Fruit fly (Drosophila melanogaster): ENCODE data around the gene CG43273.

DNA sequence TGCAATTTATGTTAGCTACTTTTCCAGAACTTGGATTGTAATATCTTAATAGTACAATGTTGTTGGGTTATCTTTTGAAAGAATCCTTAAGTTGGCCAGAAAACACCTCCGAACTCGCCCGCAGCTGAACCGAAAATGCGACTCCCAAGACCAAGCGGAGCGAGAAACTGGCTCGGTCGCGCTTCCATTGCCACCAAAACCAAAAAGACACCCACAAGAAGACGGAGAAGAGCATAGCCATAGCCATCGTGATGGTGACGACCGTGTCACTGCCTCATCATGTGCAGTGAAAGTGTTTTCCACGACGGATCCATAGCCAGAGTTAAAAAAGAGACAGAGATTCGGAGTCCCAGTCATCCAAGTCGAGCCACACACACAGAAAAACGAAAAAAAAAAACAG lies 40.1 kb upstream of the CG43273 start, which contains the start of gene CG13634:
- TF ChIP-seq dac (GFP tag; optimal IDR thresholded peaks at IDR 0.05) (no peak), CG6792 (GFP tag; optimal IDR thresholded peaks at IDR 0.05) (no peak), Eip78C (GFP tag) (no peak), Gug (GFP tag; IDR thresholded peaks at IDR 0.05) (no peak), acj6 (GFP tag; optimal IDR thresholded peaks at IDR 0.05) (no peak), Ets96B (tag; optimal IDR thresholded peaks at IDR 0.05) (no peak), Hr4 (GFP tag; optimal IDR thresholded peaks at IDR 0.05) (no peak), dsx (GFP tag; optimal IDR thresholded peaks at IDR 0.05; ENCODE audit: poor library complexity, severe bottlenecking) (no peak), CG32006 (GFP tag; optimal IDR thresholded peaks at IDR 0.05) (no peak), vri (GFP tag; optimal IDR thresholded peaks at IDR 0.05) (no peak), Eip75B (GFP tag; optimal IDR thresholded peaks at IDR 0.05) (no peak)

All from whole organism, prepupa.